Worm (Caenorhabditis elegans): Measurements from ENCODE around the gene sra-35.

Gene sra-35

ce11 chrII:4549983-4550572 is 22.4 kb upstream of the sra-35 start:
- TF ChIP-seq egl-27 (tag; optimal IDR thresholded peaks at IDR 0.05) (no peak), unc-39 (tag; optimal IDR thresholded peaks at IDR 0.05) (no peak), skn-1 (tag; optimal IDR thresholded peaks at IDR 0.05) (no peak), nhr-23 (tag; optimal IDR thresholded peaks at IDR 0.05) (no peak), elt-3 (tag; optimal IDR thresholded peaks at IDR 0.05) (no peak), nhr-67 (tag; optimal IDR thresholded peaks at IDR 0.05) (no peak), ceh-82 (tag; optimal IDR thresholded peaks at IDR 0.05) (no peak), fkh-10 (GFP tag; optimal IDR thresholded peaks at IDR 0.05) (no peak), lin-15B (tag; optimal IDR thresholded peaks at IDR 0.05) (no peak), R02D3.7 (tag; optimal IDR thresholded peaks at IDR 0.05) (no peak), ceh-16 (tag; optimal IDR thresholded peaks at IDR 0.05) (no peak), snpc-4 (tag; optimal IDR thresholded peaks at IDR 0.05) (no peak), fkh-2 (tag; optimal IDR thresholded peaks at IDR 0.05) (no peak), ceh-9 (tag; optimal IDR thresholded peaks at IDR 0.05) (no peak), eor-1 (tag; optimal IDR thresholded peaks at IDR 0.05) (no peak)

ce11 chrII:4548408-4548807 is 20.7 kb upstream of the sra-35 start:
- TF ChIP-seq fkh-10 (GFP tag; optimal IDR thresholded peaks at IDR 0.05) (no peak), mml-1 (tag; optimal IDR thresholded peaks at IDR 0.05) (no peak), nhr-76 (tag; optimal IDR thresholded peaks at IDR 0.05) (no peak), nhr-25 (tag; optimal IDR thresholded peaks at IDR 0.05) (peak; percentile 28), lsy-12 (tag; optimal IDR thresholded peaks at IDR 0.05) (no peak), jun-1 (tag; optimal IDR thresholded peaks at IDR 0.05) (no peak), aly-2 (tag; optimal IDR thresholded peaks at IDR 0.05) (no peak), nhr-23 (tag; optimal IDR thresholded peaks at IDR 0.05) (no peak)

- no peak for TF ChIP-seq nfya-1 (tag; optimal IDR thresholded peaks at IDR 0.05; ENCODE audit: insufficient read depth)
Observed at ce11 chrII:4543568-4543967, 15.9 kb upstream of the sra-35 start, which contains the start of gene sra-34. Gene sra-34 (minus strand): TSS chrII:4543668.

- TF ChIP-seq tbx-2 (tag; optimal IDR thresholded peaks at IDR 0.05) (no peak), snpc-4 (tag; optimal IDR thresholded peaks at IDR 0.05) (no peak), fkh-2 (tag; optimal IDR thresholded peaks at IDR 0.05) (no peak), eor-1 (tag; optimal IDR thresholded peaks at IDR 0.05) (no peak), elt-1 (tag; optimal IDR thresholded peaks at IDR 0.05) (no peak)
Observed at ce11 chrII:4540631-4541030, 12.9 kb upstream of the sra-35 start, which contains the start of gene sra-36. Gene sra-36 (minus strand): TSS chrII:4540731.

- TF ChIP-seq nhr-12 (tag; optimal IDR thresholded peaks at IDR 0.05) (no peak), nhr-77 (tag; optimal IDR thresholded peaks at IDR 0.05) (no peak), elt-2 (tag; optimal IDR thresholded peaks at IDR 0.05) (no peak), elt-3 (tag; optimal IDR thresholded peaks at IDR 0.05) (no peak), ceh-16 (tag; optimal IDR thresholded peaks at IDR 0.05) (no peak), ztf-4 (tag; optimal IDR thresholded peaks at IDR 0.05) (no peak), zag-1 (tag; optimal IDR thresholded peaks at IDR 0.05) (no peak), ama-1 (optimal IDR thresholded peaks at IDR 0.05) (no peak), nhr-67 (tag; optimal IDR thresholded peaks at IDR 0.05) (no peak), lin-15B (tag; optimal IDR thresholded peaks at IDR 0.05) (no peak), egl-5 (tag; optimal IDR thresholded peaks at IDR 0.05) (no peak), lsy-12 (tag; optimal IDR thresholded peaks at IDR 0.05) (no peak), fkh-2 (tag; optimal IDR thresholded peaks at IDR 0.05) (no peak), mdl-1 (tag; optimal IDR thresholded peaks at IDR 0.05) (no peak)
Observed at ce11 chrII:4537141-4537540, 9.4 kb upstream of the sra-35 start, which contains the start of gene sra-33. Gene sra-33 (minus strand): TSS chrII:4537241.

ce11 chrII:4531880-4532279 is 4.2 kb upstream of the sra-35 start, which contains the start of gene sra-32:
Gene sra-32 (minus strand): TSS chrII:4531980.
- TF ChIP-seq fkh-2 (tag; optimal IDR thresholded peaks at IDR 0.05) (no peak), nhr-67 (tag; optimal IDR thresholded peaks at IDR 0.05) (no peak), lsy-12 (tag; optimal IDR thresholded peaks at IDR 0.05) (no peak), aly-2 (tag; optimal IDR thresholded peaks at IDR 0.05) (no peak), hmg-11 (tag; optimal IDR thresholded peaks at IDR 0.05) (no peak), nhr-12 (tag; optimal IDR thresholded peaks at IDR 0.05) (no peak), nhr-43 (tag; optimal IDR thresholded peaks at IDR 0.05; ENCODE audit: poor library complexity, severe bottlenecking) (no peak), R02D3.7 (tag; optimal IDR thresholded peaks at IDR 0.05) (no peak), nhr-25 (tag; optimal IDR thresholded peaks at IDR 0.05) (no peak), ztf-4 (tag; optimal IDR thresholded peaks at IDR 0.05) (no peak), nhr-23 (tag; optimal IDR thresholded peaks at IDR 0.05) (no peak), fkh-10 (GFP tag; optimal IDR thresholded peaks at IDR 0.05) (no peak), jun-1 (tag; optimal IDR thresholded peaks at IDR 0.05) (no peak), skn-1 (tag; optimal IDR thresholded peaks at IDR 0.05) (no peak), nhr-11 (tag; optimal IDR thresholded peaks at IDR 0.05) (no peak)
